Worm (Caenorhabditis elegans): ENCODE results near the gene Y116A8C.49.

Y116A8C.49 gene

DNA sequence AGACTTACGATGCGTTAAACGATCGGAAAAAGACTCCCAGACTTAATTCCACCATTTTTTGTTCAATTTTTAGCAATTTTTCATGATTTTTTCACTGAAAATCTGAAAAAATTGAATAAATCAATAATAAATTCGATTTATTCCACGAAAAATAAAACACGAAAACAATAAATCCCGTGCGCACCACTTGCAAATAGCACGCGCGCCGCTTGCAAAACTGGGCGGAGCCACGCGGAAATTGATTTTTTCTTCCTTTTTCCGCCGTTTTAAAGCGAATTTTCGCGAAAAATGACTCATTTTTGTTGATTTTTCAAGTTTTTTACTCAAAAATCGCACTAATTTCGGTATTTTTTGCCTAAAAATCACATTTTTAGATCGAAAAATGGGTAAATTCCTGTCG, 15.8 kb upstream of the Y116A8C.49 start, which contains the start of the genes Y116A8C.9 and arf-6:
TSS of gene Y116A8C.9 (minus strand) at position 55 of the 400 bp plus-strand sequence.
TSS of gene arf-6 (plus strand) at position 375 of the 400 bp plus-strand sequence.
- TF ChIP-seq sem-2 (GFP tag; optimal IDR thresholded peaks at IDR 0.05) (no peak), snpc-4 (tag; optimal IDR thresholded peaks at IDR 0.05) (no peak), pha-4 (tag; optimal IDR thresholded peaks at IDR 0.05) (no peak), nhr-2 (tag; optimal IDR thresholded peaks at IDR 0.05) (no peak), flh-1 (GFP tag; optimal IDR thresholded peaks at IDR 0.05) (no peak), drap-1 (GFP tag; optimal IDR thresholded peaks at IDR 0.05) (peak; percentile 46), mab-5 (tag; optimal IDR thresholded peaks at IDR 0.05) (no peak), cnd-1 (tag; optimal IDR thresholded peaks at IDR 0.05) (peak; percentile 38), bed-3 (GFP tag; optimal IDR thresholded peaks at IDR 0.05) (peak; percentile 3), ztf-11 (tag; optimal IDR thresholded peaks at IDR 0.05) (peak; percentile 31), tbx-8 (GFP tag; optimal IDR thresholded peaks at IDR 0.05) (peak; percentile 18), ceh-43 (GFP tag; optimal IDR thresholded peaks at IDR 0.05) (peak; percentile 45), unc-120 (tag; optimal IDR thresholded peaks at IDR 0.05; ENCODE audit: poor library complexity, severe bottlenecking) (peak; percentile 38), nhr-237 (tag; optimal IDR thresholded peaks at IDR 0.05) (no peak), nhr-28 (tag; optimal IDR thresholded peaks at IDR 0.05) (no peak), unc-62 (GFP tag; optimal IDR thresholded peaks at IDR 0.05) (no peak), lin-13 (tag; optimal IDR thresholded peaks at IDR 0.05) (peak; percentile 53), nhr-76 (tag; optimal IDR thresholded peaks at IDR 0.05) (no peak), mep-1 (tag; optimal IDR thresholded peaks at IDR 0.05) (peak; percentile 13), elt-1 (tag; optimal IDR thresholded peaks at IDR 0.05; ENCODE audit: borderline replicate concordance, insufficient read depth) (no peak), zip-8 (tag; optimal IDR thresholded peaks at IDR 0.05) (no peak), M03D4.4 (tag; optimal IDR thresholded peaks at IDR 0.05) (peak; percentile 77), blmp-1 (tag; optimal IDR thresholded peaks at IDR 0.05) (no peak), lin-32 (GFP tag; optimal IDR thresholded peaks at IDR 0.05) (peak; percentile 7), elt-3 (tag; optimal IDR thresholded peaks at IDR 0.05) (no peak), lsy-2 (tag; optimal IDR thresholded peaks at IDR 0.05) (peak; percentile 4), ham-2 (GFP tag; optimal IDR thresholded peaks at IDR 0.05) (no peak), sptf-1 (tag; optimal IDR thresholded peaks at IDR 0.05) (peak; percentile 80), unc-39 (tag; optimal IDR thresholded peaks at IDR 0.05) (no peak), mls-2 (tag; optimal IDR thresholded peaks at IDR 0.05) (peak; percentile 83), hlh-1 (tag; optimal IDR thresholded peaks at IDR 0.05) (peak; percentile 37), nhr-12 (tag; optimal IDR thresholded peaks at IDR 0.05) (no peak), ceh-39 (tag; optimal IDR thresholded peaks at IDR 0.05) (no peak), ces-1 (GFP tag; optimal IDR thresholded peaks at IDR 0.05) (peak; percentile 81), ceh-83 (GFP tag; optimal IDR thresholded peaks at IDR 0.05) (peak; percentile 56)

DNA sequence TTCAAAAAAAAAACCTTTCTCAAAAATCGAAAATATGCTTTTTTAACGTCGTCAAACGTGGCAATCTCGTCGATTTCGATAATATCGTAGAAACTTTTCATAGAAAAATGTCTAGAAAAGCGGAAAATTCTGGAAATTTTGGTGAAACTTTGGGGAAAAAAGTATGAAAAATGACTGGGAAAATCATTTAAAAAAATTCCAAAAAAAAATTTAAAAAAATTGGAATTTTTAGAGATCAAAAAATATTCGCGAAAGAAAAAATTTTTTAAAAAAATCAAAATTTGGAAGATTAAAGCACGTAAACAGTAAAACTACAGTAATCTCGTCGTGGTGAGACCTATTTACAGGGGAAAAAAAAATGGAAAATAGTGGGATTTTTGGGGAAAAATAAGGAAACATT, 8.0 kb upstream of the Y116A8C.49 start, which contains the start of gene Y116A8C.10:
TSS of gene Y116A8C.10 (minus strand) at position 101 of the 400 bp plus-strand sequence.
- TF ChIP-seq unc-62 (GFP tag; optimal IDR thresholded peaks at IDR 0.05) (no peak), ztf-11 (tag; optimal IDR thresholded peaks at IDR 0.05) (no peak), lsy-2 (tag; optimal IDR thresholded peaks at IDR 0.05) (no peak), bed-3 (GFP tag; optimal IDR thresholded peaks at IDR 0.05) (no peak), nhr-28 (tag; optimal IDR thresholded peaks at IDR 0.05) (no peak)

DNA sequence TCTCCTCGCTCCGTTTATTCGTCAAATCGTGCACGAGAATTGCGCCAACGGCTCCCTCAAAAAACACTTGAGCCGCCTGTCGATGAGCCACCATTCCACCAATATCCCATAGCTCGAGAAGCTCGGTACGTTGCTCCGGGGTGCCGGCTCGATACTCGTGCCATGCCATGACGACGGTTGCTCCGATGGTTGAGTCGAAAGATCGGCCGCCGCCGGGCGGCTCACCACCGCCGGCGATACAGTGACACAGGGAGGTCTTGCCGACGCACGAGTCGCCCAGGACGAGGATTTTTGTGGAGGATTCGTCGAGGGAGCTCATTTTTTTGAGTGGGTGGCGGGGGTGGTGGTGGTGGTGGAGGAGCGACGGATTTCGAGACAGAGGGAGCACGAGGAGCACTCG, 5.1 kb upstream of the Y116A8C.49 start:
- TF ChIP-seq sptf-1 (tag; optimal IDR thresholded peaks at IDR 0.05) (no peak), ceh-39 (tag; optimal IDR thresholded peaks at IDR 0.05) (no peak), lin-32 (GFP tag; optimal IDR thresholded peaks at IDR 0.05) (no peak), bed-3 (GFP tag; optimal IDR thresholded peaks at IDR 0.05) (no peak), nhr-28 (tag; optimal IDR thresholded peaks at IDR 0.05) (no peak), sem-2 (GFP tag; optimal IDR thresholded peaks at IDR 0.05) (no peak), mep-1 (tag; optimal IDR thresholded peaks at IDR 0.05) (no peak), ceh-83 (GFP tag; optimal IDR thresholded peaks at IDR 0.05) (no peak), unc-120 (tag; optimal IDR thresholded peaks at IDR 0.05; ENCODE audit: poor library complexity, severe bottlenecking) (no peak), ham-2 (GFP tag; optimal IDR thresholded peaks at IDR 0.05) (no peak), elt-3 (tag; optimal IDR thresholded peaks at IDR 0.05) (no peak), nhr-12 (tag; optimal IDR thresholded peaks at IDR 0.05) (no peak), nhr-76 (tag; optimal IDR thresholded peaks at IDR 0.05) (no peak), pha-4 (tag; optimal IDR thresholded peaks at IDR 0.05) (no peak), snpc-4 (tag; optimal IDR thresholded peaks at IDR 0.05) (no peak), drap-1 (GFP tag; optimal IDR thresholded peaks at IDR 0.05) (no peak), nhr-2 (tag; optimal IDR thresholded peaks at IDR 0.05) (no peak)

Data from whole organism, mixed stage, embryonic.